Worm (Caenorhabditis elegans) whole organism, young adult: ENCODE measurements around the gene C23H4.8.

Experiments used
- B0261.1 ChIP-seq: sonication (generic microtip); optimal IDR thresholded peaks from 2 replicates; lab custom pipeline; 2016; ENCODE audit warnings: mild to moderate bottlenecking, missing genetic modification characterization, moderate library complexity, missing compliant biosample characterization
- F33H1.4 ChIP-seq: fragments of 200-800 bp; sonication (Bioruptor generic); IDR thresholded peaks from 2 replicates; pipeline ENCODE4 v1.3.6; 2022; ENCODE audit warnings: missing genetic modification reagents, missing genetic modification characterization, missing compliant biosample characterization
- F37B4.10 ChIP-seq: fragments of 200-800 bp; sonication (Bioruptor generic); IDR thresholded peaks from 2 replicates; pipeline ENCODE4 v1.3.6; 2022; ENCODE audit warnings: missing genetic modification characterization, missing compliant biosample characterization
- F39B2.1 ChIP-seq: fragments of 200-800 bp; sonication (Bioruptor generic); IDR thresholded peaks from 2 replicates; pipeline ENCODE4 v1.3.6; 2022; ENCODE audit warnings: missing genetic modification reagents, missing genetic modification characterization, missing compliant biosample characterization
- F49E8.2 ChIP-seq: sonication (generic microtip); optimal IDR thresholded peaks from 3 replicates; lab custom pipeline; 2017; ENCODE audit warnings: missing genetic modification characterization, mild to moderate bottlenecking, missing compliant biosample characterization, antibody characterized with exemption, moderate library complexity; ENCODE audit not compliant: insufficient read depth
- F52B5.7 ChIP-seq: sonication (generic microtip); optimal IDR thresholded peaks from 2 replicates; lab custom pipeline; 2016; ENCODE audit warnings: mild to moderate bottlenecking, missing genetic modification characterization, missing compliant biosample characterization
- F57A8.1 ChIP-seq: fragments of 200-800 bp; sonication (Bioruptor generic); optimal IDR thresholded peaks from 2 replicates; lab custom pipeline; 2018; ENCODE audit warnings: mild to moderate bottlenecking, missing genetic modification characterization, moderate library complexity, missing compliant biosample characterization
- K12H6.12 ChIP-seq: fragments of 200-800 bp; sonication (Bioruptor generic); optimal IDR thresholded peaks from 2 replicates; lab custom pipeline; 2018; ENCODE audit warnings: mild to moderate bottlenecking, missing genetic modification characterization, missing compliant biosample characterization
- Y53G8AR.9 ChIP-seq: fragments of 200-800 bp; sonication (Bioruptor generic); conservative IDR thresholded peaks from 2 replicates; pipeline ENCODE4 v1.3.6; 2022; ENCODE audit warnings: missing genetic modification reagents, missing genetic modification characterization, missing compliant biosample characterization
- bed-1 ChIP-seq: fragments of 200-800 bp; sonication (Bioruptor generic); IDR thresholded peaks from 2 replicates; pipeline ENCODE4 v1.3.6; 2022; ENCODE audit warnings: missing genetic modification reagents, missing genetic modification characterization, missing compliant biosample characterization
- cebp-1 ChIP-seq, 2 experiments: fragments of 200-800 bp in 1 of 2; sonication (Bioruptor generic) in 1 of 2; sonication (generic microtip) in 1 of 2; IDR thresholded peaks in 1 of 2; optimal IDR thresholded peaks in 1 of 2; 2 replicates each; pipeline versions ENCODE4 v1.3.6 to Lab custom; 2017 to 2022; ENCODE audit warnings: missing compliant biosample characterization in 2 of 2, missing genetic modification characterization in 2 of 2, mild to moderate bottlenecking in 1 of 2, missing genetic modification reagents in 1 of 2, moderate library complexity in 1 of 2
- ceh-27 ChIP-seq: fragments of 200-800 bp; sonication (Bioruptor generic); optimal IDR thresholded peaks from 2 replicates; lab custom pipeline; 2018; ENCODE audit warnings: mild to moderate bottlenecking, missing genetic modification characterization, moderate library complexity, missing compliant biosample characterization
- ceh-91 ChIP-seq: fragments of 200-800 bp; sonication (Bioruptor generic); IDR thresholded peaks from 2 replicates; pipeline ENCODE4 v1.3.6; 2022; ENCODE audit warnings: missing genetic modification reagents, missing genetic modification characterization, missing compliant biosample characterization
- die-1 ChIP-seq: sonication (generic microtip); optimal IDR thresholded peaks from 2 replicates; lab custom pipeline; 2016; ENCODE audit warnings: missing genotype, mild to moderate bottlenecking, missing genetic modification characterization, missing compliant biosample characterization
- him-1 ChIP-seq: sonication (generic microtip); optimal IDR thresholded peaks from 2 replicates; lab custom pipeline; 2016; ENCODE audit warnings: missing genotype, missing genetic modification reagents, missing genetic modification characterization, missing compliant biosample characterization
- hlh-12 ChIP-seq: sonication (generic microtip); optimal IDR thresholded peaks from 2 replicates; lab custom pipeline; 2016; ENCODE audit warnings: missing genetic modification characterization, missing compliant biosample characterization
- hsf-1 ChIP-seq: fragments of 200-800 bp; sonication (Bioruptor generic); IDR thresholded peaks from 2 replicates; pipeline ENCODE4 v1.3.6; 2022; ENCODE audit warnings: missing genetic modification reagents, missing genetic modification characterization, missing compliant biosample characterization
- lin-35 ChIP-seq, 3 experiments: fragments of 150-350 bp in 2 of 3; sonication (generic microtip) in 1 of 3; optimal IDR thresholded peaks; 2 replicates each; lab custom pipeline; 2014 to 2018; ENCODE audit warnings: missing biosample characterization in 3 of 3, missing genetic modification characterization in 3 of 3, missing genetic modification reagents in 3 of 3
- lin-40 ChIP-seq: sonication (generic microtip); optimal IDR thresholded peaks from 2 replicates; lab custom pipeline; 2016; ENCODE audit warnings: missing genetic modification characterization, mild to moderate bottlenecking, missing compliant biosample characterization, missing genotype, missing genetic modification reagents
- lin-54 ChIP-seq: fragments of 200-800 bp; sonication (Bioruptor generic); optimal IDR thresholded peaks from 2 replicates; lab custom pipeline; 2018; ENCODE audit warnings: mild to moderate bottlenecking, missing genetic modification characterization, missing compliant biosample characterization
- lir-1 ChIP-seq: fragments of 200-800 bp; sonication (Bioruptor generic); conservative IDR thresholded peaks from 2 replicates; pipeline ENCODE4 v1.3.6; 2022; ENCODE audit warnings: missing genetic modification reagents, missing genetic modification characterization, missing compliant biosample characterization
- madf-8 ChIP-seq: fragments of 200-800 bp; sonication (Bioruptor generic); conservative IDR thresholded peaks from 2 replicates; pipeline ENCODE4 v1.3.6; 2022; ENCODE audit warnings: missing genetic modification reagents, missing genetic modification characterization, missing compliant biosample characterization
- nhr-27 ChIP-seq: fragments of 200-800 bp; sonication (Bioruptor generic); optimal IDR thresholded peaks from 2 replicates; lab custom pipeline; 2018; ENCODE audit warnings: mild to moderate bottlenecking, missing genetic modification characterization, moderate library complexity, missing compliant biosample characterization
- nhr-80 ChIP-seq: sonication (generic microtip); optimal IDR thresholded peaks from 2 replicates; lab custom pipeline; 2016; ENCODE audit warnings: missing genetic modification characterization, missing compliant biosample characterization
- pbrm-1 ChIP-seq: fragments of 200-800 bp; sonication (Bioruptor generic); IDR thresholded peaks from 2 replicates; pipeline ENCODE4 v1.3.6; 2022; ENCODE audit warnings: missing genetic modification reagents, missing genetic modification characterization, missing compliant biosample characterization
- sdz-38 ChIP-seq: sonication (generic microtip); optimal IDR thresholded peaks from 2 replicates; lab custom pipeline; 2016; ENCODE audit warnings: missing genotype, missing genetic modification characterization, missing compliant biosample characterization
- sea-2 ChIP-seq: fragments of 200-800 bp; sonication (Bioruptor generic); IDR thresholded peaks from 2 replicates; pipeline ENCODE4 v1.3.6; 2022; ENCODE audit warnings: missing genetic modification characterization, missing compliant biosample characterization
- snpc-1.3 ChIP-seq: sonication (generic microtip); optimal IDR thresholded peaks from 2 replicates; lab custom pipeline; 2017; ENCODE audit warnings: missing genetic modification characterization, mild to moderate bottlenecking, missing compliant biosample characterization, antibody characterized with exemption, moderate library complexity, missing genotype, missing genetic modification reagents; ENCODE audit not compliant: insufficient read depth
- snpc-4 ChIP-seq, 5 experiments: fragments of 150-350 bp in 1 of 5; sonication (generic microtip) in 4 of 5; optimal IDR thresholded peaks; 2 replicates each; lab custom pipeline; 2014 to 2018; ENCODE audit warnings: missing genetic modification characterization in 5 of 5, missing biosample characterization in 3 of 5, antibody characterized with exemption in 2 of 5, mild to moderate bottlenecking in 2 of 5, missing compliant biosample characterization in 2 of 5, missing genotype in 2 of 5, moderate library complexity in 2 of 5, missing genetic modification reagents in 1 of 5
- sptf-2 ChIP-seq: fragments of 200-800 bp; sonication (Bioruptor generic); optimal IDR thresholded peaks from 2 replicates; lab custom pipeline; 2018; ENCODE audit warnings: mild to moderate bottlenecking, missing genetic modification characterization, missing compliant biosample characterization
- tbp1 ChIP-seq: fragments of 200-800 bp; sonication (Bioruptor generic); optimal IDR thresholded peaks from 2 replicates; lab custom pipeline; 2018; ENCODE audit warnings: mild to moderate bottlenecking, missing genetic modification characterization, missing compliant biosample characterization
- unc-130 ChIP-seq: sonication (generic microtip); optimal IDR thresholded peaks from 2 replicates; lab custom pipeline; 2016; ENCODE audit warnings: missing genetic modification reagents, missing genetic modification characterization, missing compliant biosample characterization
- ztf-18 ChIP-seq: sonication (generic microtip); optimal IDR thresholded peaks from 2 replicates; lab custom pipeline; 2016; ENCODE audit warnings: missing genotype, mild to moderate bottlenecking, missing genetic modification characterization, missing compliant biosample characterization
- ztf-26 ChIP-seq: sonication (generic microtip); optimal IDR thresholded peaks from 2 replicates; lab custom pipeline; 2017; ENCODE audit warnings: missing genetic modification characterization, missing compliant biosample characterization
- ztf-6 ChIP-seq: fragments of 200-800 bp; sonication (Bioruptor generic); IDR thresholded peaks from 2 replicates; pipeline ENCODE4 v1.3.6; 2022; ENCODE audit warnings: missing genetic modification reagents, missing genetic modification characterization, missing compliant biosample characterization

Gene C23H4.8

DNA sequence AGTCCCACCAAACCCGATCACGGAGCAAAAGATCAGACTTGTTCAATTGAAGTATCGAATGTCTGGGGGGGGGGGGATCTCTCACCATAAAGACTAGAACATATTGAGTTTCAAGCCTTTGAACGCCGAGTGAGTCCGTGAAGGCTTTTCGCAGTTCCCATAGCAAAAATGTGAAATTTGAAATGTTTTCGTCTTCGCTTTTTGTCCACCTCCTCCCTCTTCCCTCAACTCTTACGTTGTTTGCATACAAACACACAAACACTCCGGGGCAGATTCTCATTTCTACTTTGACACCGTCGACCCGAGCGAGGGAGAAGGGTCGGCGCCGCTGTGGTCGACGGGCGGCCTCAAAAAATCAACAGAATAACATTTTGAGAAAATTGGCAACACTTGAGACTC lies 38.0 kb upstream of the C23H4.8 start:
- TF ChIP-seq ceh-91 (no peak), him-1 (tag; lab: Kevin White, UChicago) (no peak), F33H1.4 (GFP tag; lab: Robert Waterston, UW) (no peak), sea-2 (GFP tag; lab: Robert Waterston, UW) (no peak), lir-1 (GFP tag; lab: Robert Waterston, UW) (no peak), F52B5.7 (no peak), lin-54 (GFP tag; lab: Kevin White, UChicago) (no peak), ztf-6 (no peak), hlh-12 (tag; lab: Kevin White, UChicago) (no peak), F37B4.10 (no peak), B0261.1 (tag; lab: Kevin White, UChicago) (no peak), die-1 (tag; lab: Kevin White, UChicago) (no peak), Y53G8AR.9 (GFP tag; lab: Robert Waterston, UW) (no peak), lin-35 (GFP tag; optimal IDR thresholded peaks at IDR 0.05; lab: Kevin White, UChicago) (no peak)

DNA sequence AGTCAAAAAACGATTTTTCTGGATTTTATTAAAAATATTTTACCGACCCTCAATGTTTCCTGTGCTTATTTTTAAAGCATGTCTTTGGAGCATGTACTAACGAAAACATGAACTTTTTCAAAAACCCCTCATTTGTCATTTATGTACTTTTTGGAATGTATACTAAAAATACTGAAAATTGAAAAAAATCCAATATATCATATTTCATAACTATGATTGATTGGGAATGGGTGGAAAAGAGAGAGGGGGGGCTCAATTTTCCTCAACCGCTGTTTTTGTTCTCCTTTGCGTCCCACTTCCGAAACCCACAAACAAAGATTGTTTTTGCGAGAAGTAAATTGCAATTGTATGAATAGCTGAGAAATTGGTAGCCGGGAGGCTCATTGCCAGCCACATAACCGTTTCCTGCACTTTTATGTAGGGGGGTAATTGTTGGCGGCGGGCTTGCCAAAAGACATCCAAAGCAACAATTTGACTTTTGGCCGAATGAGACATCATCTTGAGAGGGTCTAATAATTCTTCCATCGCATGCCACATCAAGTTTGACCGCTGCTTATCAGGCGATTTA lies 37.1 kb upstream of the C23H4.8 start:
- TF ChIP-seq tbp1 (GFP tag; lab: Kevin White, UChicago) (no peak), hsf-1 (GFP tag; lab: Robert Waterston, UW) (no peak), cebp-1 (GFP tag; IDR thresholded peaks at IDR 0.05; lab: Robert Waterston, UW) (no peak), cebp-1 (tag; optimal IDR thresholded peaks at IDR 0.05; lab: Kevin White, UChicago) (no peak), sdz-38 (no peak), bed-1 (no peak), F39B2.1 (no peak), pbrm-1 (no peak), sptf-2 (GFP tag; lab: Kevin White, UChicago) (no peak), K12H6.12 (tag; lab: Kevin White, UChicago) (no peak), ceh-27 (no peak), him-1 (tag; lab: Kevin White, UChicago) (no peak), F49E8.2 (tag; lab: Kevin White, UChicago) (no peak), F57A8.1 (GFP tag; lab: Kevin White, UChicago) (no peak), ztf-18 (tag; lab: Kevin White, UChicago) (no peak)

DNA sequence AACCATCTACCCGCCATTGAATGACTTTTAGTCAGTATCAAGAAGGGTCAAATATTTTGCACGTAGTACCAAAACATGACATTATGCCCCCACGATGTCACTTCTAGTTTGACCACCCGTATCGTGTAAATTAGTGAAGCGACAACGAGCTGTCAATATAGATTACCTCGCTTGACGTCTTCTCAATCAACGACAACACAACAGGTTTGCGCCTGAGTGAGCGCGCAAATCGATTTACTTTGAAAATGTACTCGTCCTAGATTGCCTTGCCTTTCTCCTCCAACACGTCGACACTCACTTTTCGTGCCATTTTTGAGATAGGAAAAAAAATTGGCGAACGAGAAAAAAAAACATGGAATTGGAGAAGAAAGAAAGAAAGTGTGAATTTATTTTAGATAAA lies 36.4 kb upstream of the C23H4.8 start:
- no peak for TF ChIP-seq snpc-4 (GFP tag; optimal IDR thresholded peaks at IDR 0.05; lab: Kevin White, UChicago)
- TF ChIP-seq snpc-4 (tag; optimal IDR thresholded peaks at IDR 0.05; lab: Kevin White, UChicago), result no peak
- TF ChIP-seq snpc-1.3 (tag; lab: Kevin White, UChicago), result no peak
- peak; percentile 62 for TF ChIP-seq lin-40 (tag; lab: Kevin White, UChicago)
- TF ChIP-seq madf-8 (GFP tag; lab: Robert Waterston, UW), result no peak
- peak; percentile 31 for TF ChIP-seq ztf-26 (tag; lab: Kevin White, UChicago)
- no peak for TF ChIP-seq unc-130

DNA sequence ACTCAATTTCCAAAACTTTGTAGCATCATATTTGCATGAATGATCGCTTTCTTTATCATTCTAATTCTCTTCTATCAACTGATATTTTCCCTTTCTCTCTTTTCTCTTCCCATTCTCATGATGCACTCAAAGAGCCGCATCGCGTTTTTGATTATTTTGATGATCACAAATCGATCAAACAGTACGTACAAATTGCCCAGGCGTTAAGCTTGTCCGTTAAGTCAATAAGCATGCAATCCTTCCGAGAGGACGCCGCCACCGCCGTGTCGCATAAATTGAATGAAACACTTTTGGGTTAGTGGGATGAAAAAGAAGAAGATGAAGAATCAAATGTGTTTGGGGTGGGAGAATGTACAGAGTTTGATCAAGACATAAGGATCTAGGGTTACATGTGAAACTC lies 35.4 kb upstream of the C23H4.8 start:
- TF ChIP-seq nhr-27 (tag; lab: Kevin White, UChicago) (no peak), nhr-80 (tag; lab: Kevin White, UChicago) (peak; percentile 49)
